Worm (Caenorhabditis elegans): ENCODE measurements around the gene pals-40.
"Not testable (repeated sequence)": the region's sequence is repeated elsewhere in the genome, so short reads cannot be mapped to it uniquely, and the experiment has no call there.

Gene pals-40

DNA sequence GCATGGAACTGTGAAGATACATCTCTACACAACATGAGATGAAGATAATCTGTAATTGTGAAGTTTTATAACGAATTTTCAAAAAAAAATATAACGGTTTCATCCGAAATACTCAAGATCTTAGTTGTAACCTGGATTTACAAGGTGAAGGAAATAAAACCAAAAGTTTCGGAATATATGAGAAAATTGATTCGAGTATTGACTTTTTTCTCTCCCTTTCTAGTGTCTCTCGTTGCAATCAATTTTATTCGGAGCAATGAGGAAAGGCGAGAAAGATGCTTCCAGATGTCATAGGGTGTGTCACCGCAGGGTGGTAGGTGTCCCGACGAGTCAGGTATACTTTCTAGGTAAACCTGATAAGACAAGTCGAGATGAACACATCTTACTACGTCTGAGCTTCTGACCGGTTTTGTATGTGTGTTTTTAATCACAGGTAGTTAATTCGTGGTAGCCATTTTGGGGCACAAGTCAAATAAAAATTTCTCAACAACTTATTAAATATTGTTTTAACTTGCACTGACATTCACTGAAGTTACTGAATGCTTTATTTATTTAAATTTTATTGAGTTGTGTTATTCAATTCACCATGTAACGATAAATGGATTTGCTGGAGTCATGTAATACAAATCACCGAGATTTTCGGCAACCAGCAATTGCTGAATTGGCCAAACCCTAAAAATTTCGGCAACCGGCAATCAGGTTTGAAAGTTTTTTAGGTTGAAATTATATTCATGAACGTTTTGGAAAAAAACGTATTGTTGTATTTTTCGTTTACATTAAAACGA is 10.7 kb upstream of the pals-40 start, which contains the start of gene pals-20:
Gene pals-20 (minus strand): TSS at position 51 of the 785 bp plus-strand sequence.
- TF ChIP-seq elt-1 (tag; optimal IDR thresholded peaks at IDR 0.05), result no peak
- TF ChIP-seq fos-1 (tag; optimal IDR thresholded peaks at IDR 0.05), result peak; percentile 67
- TF ChIP-seq crh-2 (tag; optimal IDR thresholded peaks at IDR 0.05), result no peak
- TF ChIP-seq nhr-23 (tag; optimal IDR thresholded peaks at IDR 0.05), result no peak
- TF ChIP-seq mbf-1 (tag; optimal IDR thresholded peaks at IDR 0.05), result no peak
- TF ChIP-seq ztf-1 (GFP tag; conservative IDR thresholded peaks at IDR 0.05), result no peak
- no peak for TF ChIP-seq nhr-6 (tag; optimal IDR thresholded peaks at IDR 0.05)
- no peak for TF ChIP-seq elt-3 (tag; optimal IDR thresholded peaks at IDR 0.05)

DNA sequence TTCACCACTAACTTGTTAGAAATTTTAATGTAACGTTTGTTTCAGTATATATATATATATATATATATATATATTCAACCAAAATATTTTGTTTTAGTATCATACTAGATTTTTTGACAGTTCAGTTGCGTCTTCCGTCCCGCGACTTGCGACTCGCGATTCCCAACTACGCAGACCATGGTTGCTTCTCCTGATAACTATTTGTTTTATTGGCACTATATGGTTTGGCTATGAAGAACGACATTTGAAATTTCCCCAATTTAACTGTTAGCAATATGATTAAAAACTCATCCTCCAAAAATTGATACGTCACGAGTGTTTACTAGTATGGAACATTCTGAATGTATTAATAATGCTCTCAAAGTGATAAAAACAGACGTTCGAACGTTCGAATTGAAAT is 6.9 kb upstream of the pals-40 start:
- TF ChIP-seq ama-1 (optimal IDR thresholded peaks at IDR 0.05) (no peak), fos-1 (tag; optimal IDR thresholded peaks at IDR 0.05) (peak; percentile 32)

DNA sequence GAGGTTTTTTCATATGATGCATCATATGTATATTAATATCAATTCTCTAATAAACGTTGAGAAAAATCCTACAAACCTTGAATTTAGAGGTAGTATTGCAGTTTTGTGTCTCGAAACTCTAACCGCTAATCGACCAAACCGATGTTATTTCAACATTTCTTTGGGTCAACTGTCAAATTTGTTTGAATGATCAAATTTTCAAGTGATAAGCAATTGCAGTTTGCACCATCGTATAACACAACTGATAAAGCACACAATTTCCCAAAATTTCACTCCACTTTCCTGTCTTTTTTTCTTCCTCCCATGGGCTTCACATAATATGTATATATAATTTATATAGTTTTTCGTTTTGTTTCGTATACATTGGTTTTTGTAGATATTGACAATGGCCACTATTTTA is 6.3 kb upstream of the pals-40 start, which contains the start of the genes fbxa-138 and Y82E9BR.5:
Gene fbxa-138 (minus strand): TSS at position 161 of the 400 bp plus-strand sequence.
Gene Y82E9BR.5 (plus strand): TSS at position 279 of the 400 bp plus-strand sequence.
- no peak for TF ChIP-seq elt-1 (tag; optimal IDR thresholded peaks at IDR 0.05)
- TF ChIP-seq snpc-4 (tag; optimal IDR thresholded peaks at IDR 0.05), result no peak
- TF ChIP-seq gmeb-1 (tag; optimal IDR thresholded peaks at IDR 0.05), result peak; percentile 4
- TF ChIP-seq nhr-12 (tag; optimal IDR thresholded peaks at IDR 0.05), result no peak
- TF ChIP-seq peb-1 (tag; optimal IDR thresholded peaks at IDR 0.05), result no peak
- TF ChIP-seq fos-1 (tag; optimal IDR thresholded peaks at IDR 0.05), result peak; percentile 87
- TF ChIP-seq mab-5 (tag; optimal IDR thresholded peaks at IDR 0.05), result no peak
- no peak for TF ChIP-seq nhr-129 (tag; optimal IDR thresholded peaks at IDR 0.05)

DNA sequence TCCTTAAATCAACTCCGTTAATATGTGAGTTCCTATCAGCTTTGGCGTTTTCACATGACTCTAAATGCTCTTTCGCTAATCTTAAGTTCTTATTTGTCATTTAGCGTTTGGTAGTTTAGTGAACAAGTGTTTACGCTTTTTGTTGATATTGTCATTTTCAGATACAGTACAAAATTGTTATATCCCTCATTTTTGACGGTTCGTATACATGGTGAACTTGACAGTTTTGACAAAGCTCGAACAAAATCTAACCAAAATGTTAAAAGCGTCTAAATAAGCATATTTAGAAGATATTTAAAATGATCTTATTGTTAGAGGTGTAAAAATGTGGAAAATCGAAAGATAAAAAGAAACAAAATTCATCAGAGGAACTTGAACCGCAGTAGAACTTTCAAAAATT is 5.7 kb upstream of the pals-40 start:
- TF ChIP-seq sma-9 (GFP tag; optimal IDR thresholded peaks at IDR 0.05) (no peak), sma-9 (tag; optimal IDR thresholded peaks at IDR 0.05) (no peak), ZK546.5 (tag; optimal IDR thresholded peaks at IDR 0.05) (no peak), unc-55 (GFP tag; optimal IDR thresholded peaks at IDR 0.05) (no peak), egl-27 (tag; optimal IDR thresholded peaks at IDR 0.05) (no peak)

DNA sequence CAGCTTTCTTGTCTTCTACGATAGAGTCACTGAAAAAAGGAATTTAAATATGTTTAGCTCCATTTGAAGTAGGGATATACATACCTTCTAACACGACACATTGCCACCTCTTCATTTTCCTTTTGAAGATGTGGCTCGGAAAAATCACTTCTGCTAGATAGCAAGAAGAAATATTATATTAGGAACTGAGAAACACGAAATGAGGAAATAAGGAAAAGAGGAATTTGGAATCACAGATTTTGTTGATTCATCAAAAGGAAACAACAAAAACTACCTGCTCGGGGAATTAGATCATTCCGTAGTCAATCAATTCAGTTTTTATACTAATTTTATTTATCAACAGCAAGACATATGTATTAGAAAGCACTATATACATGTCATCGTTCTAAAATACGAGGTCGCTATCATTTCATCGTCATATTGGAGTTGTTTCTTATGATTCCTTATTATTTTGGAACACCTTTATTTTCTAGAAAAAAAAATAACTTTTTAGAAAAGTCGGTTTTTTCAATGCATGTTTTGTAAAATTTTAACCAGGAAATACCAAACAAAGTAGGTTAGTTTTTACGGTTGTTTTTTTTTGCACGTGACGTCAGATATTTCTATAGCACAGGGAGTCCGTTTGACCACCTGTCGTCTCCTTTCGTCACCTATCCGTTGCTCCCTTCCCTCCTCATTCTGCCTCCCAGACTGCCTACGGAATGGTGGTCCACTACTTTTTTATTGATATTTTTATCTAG is 2.9 kb upstream of the pals-40 start, which contains the start of the genes pals-21 and Y82E9BR.6:
Gene pals-21 (minus strand): TSS at position 101 of the 740 bp plus-strand sequence.
Gene Y82E9BR.6 (plus strand): TSS at position 690 of the 740 bp plus-strand sequence.
- no peak for TF ChIP-seq blmp-1 (tag; optimal IDR thresholded peaks at IDR 0.05; ENCODE audit: insufficient read depth)
- TF ChIP-seq lsy-2 (tag; optimal IDR thresholded peaks at IDR 0.05), result no peak
- TF ChIP-seq ztf-1 (GFP tag; conservative IDR thresholded peaks at IDR 0.05), result no peak
- no peak for TF ChIP-seq nhr-6 (tag; optimal IDR thresholded peaks at IDR 0.05)
- no peak for TF ChIP-seq alr-1 (tag; optimal IDR thresholded peaks at IDR 0.05)
- no peak for TF ChIP-seq mab-5 (tag; optimal IDR thresholded peaks at IDR 0.05)
- no peak for TF ChIP-seq R02D3.7 (tag; optimal IDR thresholded peaks at IDR 0.05)
- no peak for TF ChIP-seq unc-62 (GFP tag; optimal IDR thresholded peaks at IDR 0.05)
- no peak for TF ChIP-seq C34F6.9 (tag; optimal IDR thresholded peaks at IDR 0.05)
- no peak for TF ChIP-seq mbf-1 (tag; optimal IDR thresholded peaks at IDR 0.05)
- no peak for TF ChIP-seq nhr-21 (tag; optimal IDR thresholded peaks at IDR 0.05)
- TF ChIP-seq nhr-12 (tag; optimal IDR thresholded peaks at IDR 0.05), result no peak
- TF ChIP-seq elt-1 (tag; optimal IDR thresholded peaks at IDR 0.05), result no peak
- no peak for TF ChIP-seq Y55F3AM.14 (GFP tag; optimal IDR thresholded peaks at IDR 0.05)

DNA sequence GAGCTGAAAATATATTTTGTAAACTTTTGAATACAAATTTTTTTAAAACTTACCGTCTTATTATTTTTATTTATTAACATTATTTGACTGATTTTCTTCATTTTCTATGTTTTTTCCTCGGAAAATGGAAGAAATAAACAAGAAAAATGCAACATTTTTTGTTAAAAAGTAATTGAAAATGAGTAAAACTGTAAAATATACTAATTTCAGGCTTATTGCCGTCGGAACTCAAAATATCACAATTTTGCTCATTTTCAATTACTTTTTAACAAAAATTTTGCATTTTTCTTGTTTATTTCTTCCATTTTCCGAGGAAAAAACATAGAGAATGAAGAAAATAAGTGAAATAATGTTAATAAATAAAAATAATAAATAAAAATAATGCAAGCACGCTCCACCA is 2.3 kb downstream of the pals-40 start, which contains the start of gene Y82E9BR.10:
Gene Y82E9BR.10 (minus strand): TSS at position 101 of the 400 bp plus-strand sequence.
- TF ChIP-seq sma-3 (GFP tag; optimal IDR thresholded peaks at IDR 0.05); lsy-2 (tag; optimal IDR thresholded peaks at IDR 0.05); R02D3.7 (tag; optimal IDR thresholded peaks at IDR 0.05): not testable (repeated sequence)

All from whole organism, L2 larva.